Worm (Caenorhabditis elegans): ENCODE measurements around the gene Y55F3BR.10.

Y55F3BR.10 gene

DNA sequence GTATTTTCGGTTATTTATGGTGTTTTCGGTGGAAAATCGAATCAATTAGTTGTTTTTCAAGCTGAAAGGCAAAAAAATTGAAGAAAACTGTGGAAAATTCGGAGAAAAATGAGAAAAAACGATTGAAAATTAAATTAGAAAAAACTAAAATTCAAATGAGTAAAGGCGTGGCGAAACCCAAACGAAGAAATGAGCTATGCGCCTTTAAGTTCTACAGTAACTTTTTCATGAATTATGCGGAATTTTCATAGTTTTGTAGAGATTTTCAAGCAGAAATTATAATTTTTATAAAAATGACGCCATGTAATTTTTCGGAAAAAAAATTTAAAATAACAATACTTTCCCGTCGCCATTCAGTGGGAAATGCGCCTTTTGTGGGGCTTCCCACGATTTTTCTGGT lies 2.5 kb upstream of the Y55F3BR.10 start (continued):
- TF ChIP-seq F55B11.4 (tag; optimal IDR thresholded peaks at IDR 0.05; ENCODE audit: borderline replicate concordance, insufficient read depth): no peak
- TF ChIP-seq ama-1 (optimal IDR thresholded peaks at IDR 0.05): no peak
- TF ChIP-seq ama-1 (GFP tag; optimal IDR thresholded peaks at IDR 0.05): no peak
- no peak for TF ChIP-seq cebp-2 (GFP tag; IDR thresholded peaks at IDR 0.05)
- TF ChIP-seq madf-8 (GFP tag; conservative IDR thresholded peaks at IDR 0.05): peak; percentile 49
- no peak for TF ChIP-seq snpc-4 (GFP tag; optimal IDR thresholded peaks at IDR 0.05)
- TF ChIP-seq snpc-4 (tag; optimal IDR thresholded peaks at IDR 0.05): no peak
- no peak for TF ChIP-seq hlh-26 (GFP tag; conservative IDR thresholded peaks at IDR 0.05)
- no peak for TF ChIP-seq hmg-20 (GFP tag; IDR thresholded peaks at IDR 0.05)
- TF ChIP-seq tlf-1 (GFP tag; optimal IDR thresholded peaks at IDR 0.05): no peak
- no peak for TF ChIP-seq F39B2.1 (GFP tag; IDR thresholded peaks at IDR 0.05)
- no peak for TF ChIP-seq mcd-1 (GFP tag; IDR thresholded peaks at IDR 0.05)
- no peak for TF ChIP-seq bed-2 (GFP tag; IDR thresholded peaks at IDR 0.05)
- peak; percentile 77 for TF ChIP-seq xnd-1 (tag; optimal IDR thresholded peaks at IDR 0.05)
- no peak for TF ChIP-seq nhr-120 (GFP tag; IDR thresholded peaks at IDR 0.05)
- TF ChIP-seq dpl-1 (GFP tag; optimal IDR thresholded peaks at IDR 0.05): no peak
- TF ChIP-seq nhr-179 (tag; optimal IDR thresholded peaks at IDR 0.05): no peak
- no peak for TF ChIP-seq F49E8.2 (tag; optimal IDR thresholded peaks at IDR 0.05; ENCODE audit: insufficient read depth)
- TF ChIP-seq D2030.7 (GFP tag; IDR thresholded peaks at IDR 0.05): 0 out of 2 replicates have a peak, but pooled peaks have one; percentile 40
- TF ChIP-seq efl-1 (GFP tag; optimal IDR thresholded peaks at IDR 0.05): no peak
- TF ChIP-seq C17E4.6 (GFP tag; IDR thresholded peaks at IDR 0.05): no peak
- TF ChIP-seq F33H1.4 (GFP tag; IDR thresholded peaks at IDR 0.05): peak; percentile 82
- TF ChIP-seq nhr-80 (tag; optimal IDR thresholded peaks at IDR 0.05): no peak
- no peak for TF ChIP-seq repo-1 (tag; optimal IDR thresholded peaks at IDR 0.05)
- TF ChIP-seq cebp-1 (GFP tag; IDR thresholded peaks at IDR 0.05): no peak
- TF ChIP-seq cebp-1 (tag; optimal IDR thresholded peaks at IDR 0.05): no peak
- peak; percentile 56 for TF ChIP-seq lin-54 (GFP tag; optimal IDR thresholded peaks at IDR 0.05)
- TF ChIP-seq mes-4 (tag; optimal IDR thresholded peaks at IDR 0.05): no peak
- no peak for TF ChIP-seq K11D2.4 (GFP tag; IDR thresholded peaks at IDR 0.05)
- no peak for TF ChIP-seq gei-17 (GFP tag; optimal IDR thresholded peaks at IDR 0.05)
- TF ChIP-seq ceh-58 (GFP tag; IDR thresholded peaks at IDR 0.05): no peak
- TF ChIP-seq F57C9.4 (tag; optimal IDR thresholded peaks at IDR 0.05): no peak
- no peak for TF ChIP-seq F22D6.2 (tag; optimal IDR thresholded peaks at IDR 0.05)
- no peak for TF ChIP-seq lir-1 (GFP tag; conservative IDR thresholded peaks at IDR 0.05)
- TF ChIP-seq lsy-27 (tag; optimal IDR thresholded peaks at IDR 0.05; ENCODE audit: borderline replicate concordance, insufficient read depth): no peak
- no peak for TF ChIP-seq ztf-18 (tag; optimal IDR thresholded peaks at IDR 0.05)

ce11 chrIV:830262-830960 lies 1.8 kb upstream of the Y55F3BR.10 start:
- TF ChIP-seq efl-1 (GFP tag; optimal IDR thresholded peaks at IDR 0.05) (peak; percentile 57), madf-6 (GFP tag; IDR thresholded peaks at IDR 0.05) (peak; percentile 58), hrde-1 (tag; optimal IDR thresholded peaks at IDR 0.05; ENCODE audit: borderline replicate concordance) (no peak)

DNA sequence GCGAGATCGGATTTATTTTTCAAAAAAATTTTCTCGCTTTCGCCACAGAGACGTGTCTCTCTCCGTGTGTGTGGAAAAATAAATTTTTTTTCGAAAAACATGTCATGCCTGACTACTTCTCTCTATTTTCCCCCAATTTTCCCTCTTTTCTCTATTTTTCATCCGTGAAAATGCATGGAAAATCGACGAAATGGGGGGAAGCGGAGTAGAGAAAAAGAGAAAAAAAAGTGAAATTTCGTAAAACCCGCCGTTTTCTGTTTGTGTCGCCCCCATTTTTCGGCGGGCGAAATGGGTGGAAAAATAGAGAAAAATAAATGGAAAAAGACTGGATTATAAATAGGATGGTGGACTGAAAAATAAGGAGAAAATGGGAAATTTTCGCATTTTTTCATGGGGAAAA lies 1.3 kb downstream of the Y55F3BR.10 start:
- TF ChIP-seq ceh-100 (GFP tag; IDR thresholded peaks at IDR 0.05) (no peak), efl-1 (GFP tag; optimal IDR thresholded peaks at IDR 0.05) (peak; percentile 5), cebp-1 (GFP tag; IDR thresholded peaks at IDR 0.05) (0 out of 2 replicates have a peak, but pooled peaks have one; percentile 11), cebp-1 (tag; optimal IDR thresholded peaks at IDR 0.05) (peak; percentile 29), ceh-27 (GFP tag; optimal IDR thresholded peaks at IDR 0.05) (no peak), tbp1 (GFP tag; optimal IDR thresholded peaks at IDR 0.05) (no peak), D2030.7 (GFP tag; IDR thresholded peaks at IDR 0.05) (no peak)
